Worm (Caenorhabditis elegans): Measurements from ENCODE around the gene cup-14.

DNA sequence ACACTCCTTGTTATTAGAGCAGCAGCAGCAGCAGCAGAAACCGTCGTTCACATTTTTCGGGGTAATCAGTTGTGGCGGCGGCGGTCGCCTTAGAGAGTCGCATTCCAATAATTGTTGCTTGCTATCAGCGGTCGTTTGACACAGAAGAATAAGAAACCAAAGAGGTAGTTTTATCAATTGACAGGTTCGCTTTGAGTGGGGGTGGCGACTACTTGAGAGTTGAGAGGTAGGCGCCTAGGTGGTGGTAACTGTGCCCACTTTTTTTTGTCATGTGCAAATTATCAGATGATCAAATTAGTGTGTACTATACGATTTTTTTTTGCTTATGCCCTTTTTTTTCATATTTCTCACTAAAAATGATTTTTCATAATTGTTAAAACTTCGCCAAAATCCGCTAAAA is 58.1 kb downstream of the cup-14 start:
- TF ChIP-seq elt-2 (tag; optimal IDR thresholded peaks at IDR 0.05) (peak; percentile 17), lin-39 (tag; optimal IDR thresholded peaks at IDR 0.05) (no peak), zag-1 (tag; optimal IDR thresholded peaks at IDR 0.05) (no peak), rnt-1 (tag; optimal IDR thresholded peaks at IDR 0.05) (no peak), dpl-1 (GFP tag; optimal IDR thresholded peaks at IDR 0.05) (no peak), pax-3 (tag; optimal IDR thresholded peaks at IDR 0.05) (no peak), tbx-2 (tag; optimal IDR thresholded peaks at IDR 0.05) (no peak), ztf-11 (tag; optimal IDR thresholded peaks at IDR 0.05) (no peak), nhr-76 (tag; optimal IDR thresholded peaks at IDR 0.05) (no peak), lsy-2 (tag; optimal IDR thresholded peaks at IDR 0.05) (no peak), mdl-1 (tag; optimal IDR thresholded peaks at IDR 0.05) (no peak), ces-1 (GFP tag; optimal IDR thresholded peaks at IDR 0.05) (no peak)
